Fruit fly (Drosophila melanogaster) whole organism, adult: ENCODE measurements around the gene Mtl.

Experiments used
- CG11617 ChIP-seq: fragments of 200-800 bp; sonication (Bioruptor generic); optimal IDR thresholded peaks from 2 replicates; lab custom pipeline; 2017; ENCODE audit warnings: mild to moderate bottlenecking, missing biosample characterization, missing genetic modification reagents, missing genetic modification characterization
- CG12768 ChIP-seq: fragments of 200-800 bp; sonication (Bioruptor generic); optimal IDR thresholded peaks from 2 replicates; lab custom pipeline; 2017; ENCODE audit warnings: missing biosample characterization, missing genetic modification characterization, mild to moderate bottlenecking, moderate library complexity, missing genetic modification reagents
- CG14711 ChIP-seq: fragments of 200-800 bp; sonication (Bioruptor generic); optimal IDR thresholded peaks from 2 replicates; lab custom pipeline; 2018; ENCODE audit warnings: missing biosample characterization, mild to moderate bottlenecking, missing genetic modification characterization, moderate library complexity
- CG1620 ChIP-seq: fragments of 200-800 bp; sonication (Bioruptor generic); optimal IDR thresholded peaks from 2 replicates; lab custom pipeline; 2016; ENCODE audit warnings: missing biosample characterization, missing genetic modification characterization
- CG33017 ChIP-seq: fragments of 200-800 bp; sonication (Bioruptor generic); optimal IDR thresholded peaks from 2 replicates; lab custom pipeline; 2018; ENCODE audit warnings: missing biosample characterization, mild to moderate bottlenecking, missing genetic modification characterization, moderate library complexity
- CG5204 ChIP-seq: fragments of 200-800 bp; sonication (Bioruptor generic); optimal IDR thresholded peaks from 2 replicates; lab custom pipeline; 2016; ENCODE audit warnings: missing biosample characterization, missing genetic modification characterization
- CG7045 ChIP-seq: fragments of 200-800 bp; sonication (Bioruptor generic); optimal IDR thresholded peaks from 2 replicates; lab custom pipeline; 2017; ENCODE audit warnings: missing biosample characterization, mild to moderate bottlenecking, missing genetic modification characterization
- CG7101 ChIP-seq: fragments of 200-800 bp; sonication (Bioruptor generic); optimal IDR thresholded peaks from 2 replicates; lab custom pipeline; 2018; ENCODE audit warnings: missing biosample characterization, mild to moderate bottlenecking, missing genetic modification characterization, moderate library complexity
- Clk ChIP-seq: fragments of 200-800 bp; sonication (Bioruptor generic); optimal IDR thresholded peaks from 2 replicates; lab custom pipeline; 2017; ENCODE audit warnings: missing biosample characterization, missing genetic modification characterization
- Crg-1 ChIP-seq: fragments of 200-800 bp; sonication (Bioruptor generic); optimal IDR thresholded peaks from 2 replicates; lab custom pipeline; 2016; ENCODE audit warnings: missing biosample characterization, missing genetic modification characterization
- Hr96 ChIP-seq: fragments of 200-800 bp; sonication (Bioruptor generic); optimal IDR thresholded peaks from 2 replicates; lab custom pipeline; 2016; ENCODE audit warnings: missing biosample characterization, missing genetic modification characterization
- Mnt ChIP-seq: fragments of 200-800 bp; sonication (Bioruptor generic); optimal IDR thresholded peaks from 2 replicates; lab custom pipeline; 2016; ENCODE audit warnings: missing biosample characterization, mild to moderate bottlenecking, missing genetic modification characterization
- bab1 ChIP-seq: fragments of 200-800 bp; sonication (Bioruptor generic); optimal IDR thresholded peaks from 3 replicates; lab custom pipeline; 2019; ENCODE audit warnings: missing biosample characterization, mild to moderate bottlenecking, missing genetic modification characterization, moderate library complexity
- cic ChIP-seq: fragments of 200-800 bp; sonication (Bioruptor generic); optimal IDR thresholded peaks from 2 replicates; lab custom pipeline; 2017; ENCODE audit warnings: missing biosample characterization, mild to moderate bottlenecking, missing genetic modification characterization, moderate library complexity
- cnc ChIP-seq, 2 experiments: fragments of >200 bp; optimal IDR thresholded peaks; 2 replicates each; lab custom pipeline; 2017
- kay ChIP-seq: fragments of 200-800 bp; sonication (Bioruptor generic); peaks from one replicate; lab custom pipeline; 2016; ENCODE audit warnings: missing biosample characterization, missing genetic modification characterization, borderline replicate concordance
- ovo ChIP-seq: fragments of 200-800 bp; sonication (Bioruptor generic); optimal IDR thresholded peaks from 2 replicates; lab custom pipeline; 2016; ENCODE audit warnings: missing biosample characterization, missing genetic modification characterization
- pad ChIP-seq: fragments of 200-800 bp; sonication (Bioruptor generic); optimal IDR thresholded peaks from 3 replicates; lab custom pipeline; 2017; ENCODE audit warnings: missing biosample characterization, missing genetic modification characterization, mild to moderate bottlenecking, moderate library complexity, missing genetic modification reagents
- tj ChIP-seq: fragments of 200-800 bp; sonication (Bioruptor generic); optimal IDR thresholded peaks from 3 replicates; lab custom pipeline; 2017; ENCODE audit warnings: missing biosample characterization, mild to moderate bottlenecking, missing genetic modification characterization, moderate library complexity
- toe ChIP-seq: fragments of 200-800 bp; sonication (Bioruptor generic); optimal IDR thresholded peaks from 2 replicates; lab custom pipeline; 2016; ENCODE audit warnings: missing biosample characterization, missing genetic modification characterization

Mtl gene

DNA sequence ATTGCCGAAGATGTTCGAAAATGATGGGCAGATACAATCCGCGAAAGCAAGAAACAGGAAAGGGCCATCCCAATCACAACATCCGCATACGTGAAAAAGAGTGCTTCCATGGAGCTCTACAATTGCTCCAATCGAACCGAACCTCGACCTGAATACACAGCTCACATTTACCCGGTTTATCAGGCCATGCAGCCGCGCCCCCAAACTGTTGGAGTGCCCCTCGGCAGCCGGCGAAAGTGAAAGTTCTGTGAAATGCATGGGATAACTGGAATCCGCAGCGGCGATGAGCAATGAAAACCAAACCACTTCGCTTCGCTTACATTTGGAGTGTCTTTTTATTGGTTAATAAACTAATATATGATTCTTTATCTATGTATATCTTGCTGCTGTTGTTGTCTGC lies 39.0 kb upstream of the Mtl start:
- TF ChIP-seq CG7101 (no peak), CG11617 (GFP tag; lab: Kevin White, UChicago) (no peak), CG1620 (GFP tag; lab: Kevin White, UChicago) (no peak), kay (GFP tag; lab: Kevin White, UChicago) (no peak), CG7045 (no peak), CG33017 (tag; lab: Kevin White, UChicago) (no peak), Clk (no peak), tj (no peak), ovo (GFP tag; lab: Kevin White, UChicago) (no peak), CG14711 (tag; lab: Kevin White, UChicago) (no peak), CG5204 (GFP tag; lab: Kevin White, UChicago) (no peak), toe (GFP tag; lab: Kevin White, UChicago) (no peak), Mnt (GFP tag; lab: Kevin White, UChicago) (no peak), Hr96 (GFP tag; lab: Kevin White, UChicago) (no peak), bab1 (GFP tag; lab: Kevin White, UChicago) (no peak), pad (GFP tag; lab: Kevin White, UChicago) (no peak), cic (no peak), CG12768 (no peak)

DNA sequence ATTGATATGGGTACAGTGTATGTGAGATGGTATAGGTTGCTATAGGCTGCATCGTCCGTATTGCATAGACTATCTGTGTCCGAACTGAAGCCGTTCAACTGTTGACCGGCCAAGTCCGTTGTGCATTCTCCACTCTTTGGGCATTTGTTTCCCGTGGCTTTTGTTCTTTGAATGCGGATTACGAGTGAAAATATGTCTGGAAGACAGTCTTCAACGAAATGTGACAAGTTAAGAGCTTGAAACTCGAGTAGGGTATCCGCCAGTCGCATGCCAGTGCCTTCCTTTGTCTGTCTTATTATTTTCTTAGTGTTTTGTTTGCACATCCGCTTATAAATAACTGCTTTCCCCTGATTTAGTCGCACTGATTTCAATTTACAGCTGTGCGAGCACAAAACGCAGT lies 32.5 kb upstream of the Mtl start:
- TF ChIP-seq pad (GFP tag; lab: Kevin White, UChicago) (peak; percentile 65), CG14711 (tag; lab: Kevin White, UChicago) (no peak), CG12768 (peak; percentile 18)

DNA sequence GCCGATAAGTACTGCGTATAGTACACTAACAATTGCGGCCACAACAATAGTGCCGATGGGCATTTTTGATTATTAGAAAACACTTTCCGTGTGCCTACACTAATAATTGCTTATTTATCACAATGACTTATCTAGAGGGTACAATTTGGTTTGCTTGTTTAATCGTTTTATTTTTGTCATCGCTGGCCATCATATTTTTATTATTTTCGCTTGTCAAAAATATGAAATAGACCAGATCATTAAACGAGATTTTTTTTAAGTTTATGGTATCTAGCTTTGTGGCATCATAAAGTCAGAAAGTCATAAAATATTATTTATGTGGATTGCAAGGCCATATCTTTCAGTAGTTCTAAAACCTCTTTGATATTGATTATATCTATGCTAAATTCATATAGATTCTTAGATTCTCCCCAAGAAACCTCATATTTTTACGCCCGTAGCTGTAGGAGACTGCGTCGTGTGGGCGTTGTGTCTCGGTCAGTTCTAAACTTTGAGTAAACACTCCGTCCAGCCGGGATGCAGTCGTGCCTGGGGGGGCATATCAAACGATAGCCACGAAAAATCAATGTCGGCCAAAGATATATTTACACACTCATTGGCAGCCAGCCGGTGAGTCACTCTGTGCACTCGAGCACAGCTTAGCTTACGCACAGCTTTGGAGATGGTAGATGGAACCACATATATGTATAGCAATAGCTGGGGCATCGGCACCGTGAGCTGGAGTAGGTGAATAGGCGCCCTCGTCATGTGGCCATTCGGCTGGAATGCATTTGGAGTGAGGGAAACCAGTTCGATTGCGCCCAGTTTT lies 31.4 kb upstream of the Mtl start:
- TF ChIP-seq CG14711 (tag; lab: Kevin White, UChicago) (peak; percentile 40), kay (GFP tag; lab: Kevin White, UChicago) (peak; percentile 93), ovo (GFP tag; lab: Kevin White, UChicago) (no peak), CG7045 (peak; percentile 81), CG12768 (peak; percentile 76), tj (peak; percentile 34), Crg-1 (GFP tag; lab: Kevin White, UChicago) (no peak), pad (GFP tag; lab: Kevin White, UChicago) (peak; percentile 24), Mnt (GFP tag; lab: Kevin White, UChicago) (peak; percentile 37), CG33017 (tag; lab: Kevin White, UChicago) (peak; percentile 62), cnc (optimal IDR thresholded peaks at IDR 0.05; lab: Kevin White, UChicago) (no peak), Hr96 (GFP tag; lab: Kevin White, UChicago) (peak; percentile 57), CG11617 (GFP tag; lab: Kevin White, UChicago) (peak; percentile 76), CG5204 (GFP tag; lab: Kevin White, UChicago) (peak; percentile 66), toe (GFP tag; lab: Kevin White, UChicago) (peak; percentile 75), cic (peak; percentile 41), Clk (peak; percentile 47), bab1 (GFP tag; lab: Kevin White, UChicago) (no peak), CG7101 (peak; percentile 59), CG1620 (GFP tag; lab: Kevin White, UChicago) (no peak)

DNA sequence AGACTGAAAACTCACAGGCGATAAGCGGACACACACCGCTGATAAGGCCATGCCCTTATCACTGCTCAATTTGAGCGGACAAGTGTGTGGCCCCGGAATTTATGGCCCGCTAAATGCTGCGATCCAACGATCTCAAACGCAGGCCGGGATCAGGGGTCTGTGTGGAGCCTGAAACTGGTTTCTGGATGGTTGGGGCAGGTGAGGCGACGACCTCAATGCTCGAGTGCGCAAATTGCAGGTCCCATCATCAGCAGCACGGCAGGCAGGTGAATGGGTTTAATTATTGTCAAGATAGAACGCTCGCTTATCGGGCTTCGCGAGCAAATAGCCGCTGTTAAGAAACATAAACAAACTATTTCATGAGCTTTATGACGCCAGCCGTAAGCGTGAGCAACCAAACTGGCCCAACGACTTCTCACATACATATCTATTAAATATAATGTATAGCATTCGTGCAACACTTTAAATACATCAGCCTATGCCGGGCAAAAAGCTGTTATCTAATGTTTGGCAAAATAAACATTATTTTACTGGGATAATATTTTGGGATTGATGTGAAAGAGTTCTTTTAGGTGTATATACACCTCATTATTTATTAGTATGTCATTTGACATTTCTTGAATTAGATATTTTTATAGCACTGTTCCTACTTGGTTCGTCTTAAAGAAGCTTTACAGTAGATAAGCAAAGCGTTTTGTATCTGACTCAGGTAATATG lies 30.5 kb upstream of the Mtl start:
- TF ChIP-seq kay (GFP tag; lab: Kevin White, UChicago) (peak; percentile 97), CG5204 (GFP tag; lab: Kevin White, UChicago) (no peak), tj (no peak), CG7045 (no peak), bab1 (GFP tag; lab: Kevin White, UChicago) (no peak), CG11617 (GFP tag; lab: Kevin White, UChicago) (peak; percentile 18), CG12768 (peak; percentile 41), CG1620 (GFP tag; lab: Kevin White, UChicago) (no peak), ovo (GFP tag; lab: Kevin White, UChicago) (no peak), toe (GFP tag; lab: Kevin White, UChicago) (no peak), CG33017 (tag; lab: Kevin White, UChicago) (no peak), cic (peak; percentile 60), Hr96 (GFP tag; lab: Kevin White, UChicago) (no peak), Mnt (GFP tag; lab: Kevin White, UChicago) (peak; percentile 9), Clk (no peak), CG7101 (peak; percentile 42)

DNA sequence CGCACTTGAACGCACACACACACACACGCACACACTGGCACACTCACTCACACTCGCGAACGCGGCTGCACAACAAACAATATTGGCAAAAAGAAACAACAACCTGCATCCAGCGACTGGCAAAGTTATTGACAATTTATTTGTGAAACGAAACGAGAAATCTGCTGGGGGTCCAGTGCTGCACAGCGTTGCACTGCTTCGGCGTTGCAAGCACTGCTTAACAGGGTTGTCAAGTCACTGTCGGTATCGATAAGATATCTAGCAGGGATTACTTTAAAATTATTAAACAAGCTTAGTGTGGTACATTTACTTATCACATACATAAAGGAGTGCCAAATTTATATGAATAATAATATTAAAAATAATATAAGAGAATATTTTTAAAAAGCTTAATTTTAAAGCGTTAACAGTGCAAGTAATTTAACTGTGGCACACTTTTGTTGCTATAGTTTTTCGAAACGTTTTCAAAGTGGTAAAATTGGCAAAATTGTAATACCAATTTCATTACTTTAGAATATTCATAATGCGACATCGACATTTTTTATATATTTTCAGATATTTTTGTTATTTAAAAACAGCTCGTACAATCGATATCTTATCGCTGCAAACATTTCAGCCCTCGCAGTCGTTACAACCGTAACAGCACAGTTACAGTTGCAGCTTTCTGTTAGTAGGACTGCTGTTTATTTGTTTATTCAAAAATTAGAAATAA lies 28.8 kb upstream of the Mtl start, which contains the start of the genes dsd and Tusp:
TSS of gene dsd (minus strand) at position 179 of the 712 bp plus-strand sequence.
TSS of gene Tusp (plus strand) at position 662 of the 712 bp plus-strand sequence.
- TF ChIP-seq bab1 (GFP tag; lab: Kevin White, UChicago) (peak; percentile 63), cnc (optimal IDR thresholded peaks at IDR 0.05; lab: Kevin White, UChicago) (no peak), toe (GFP tag; lab: Kevin White, UChicago) (peak; percentile 85), CG33017 (tag; lab: Kevin White, UChicago) (peak; percentile 66), kay (GFP tag; lab: Kevin White, UChicago) (peak; percentile 86), cic (no peak), Mnt (GFP tag; lab: Kevin White, UChicago) (peak; percentile 79), CG7101 (peak; percentile 81), CG7045 (peak; percentile 81), Hr96 (GFP tag; lab: Kevin White, UChicago) (peak; percentile 75), CG11617 (GFP tag; lab: Kevin White, UChicago) (peak; percentile 74), CG12768 (peak; percentile 82), CG14711 (tag; lab: Kevin White, UChicago) (peak; percentile 92), tj (peak; percentile 38), Crg-1 (GFP tag; lab: Kevin White, UChicago) (peak; percentile 89), pad (GFP tag; lab: Kevin White, UChicago) (peak; percentile 79), CG1620 (GFP tag; lab: Kevin White, UChicago) (peak; percentile 87), ovo (GFP tag; lab: Kevin White, UChicago) (peak; percentile 74), CG5204 (GFP tag; lab: Kevin White, UChicago) (peak; percentile 70), Clk (peak; percentile 47)
